Fruit fly (Drosophila melanogaster): ENCODE measurements around the gene CG42564.

Gene CG42564

DNA sequence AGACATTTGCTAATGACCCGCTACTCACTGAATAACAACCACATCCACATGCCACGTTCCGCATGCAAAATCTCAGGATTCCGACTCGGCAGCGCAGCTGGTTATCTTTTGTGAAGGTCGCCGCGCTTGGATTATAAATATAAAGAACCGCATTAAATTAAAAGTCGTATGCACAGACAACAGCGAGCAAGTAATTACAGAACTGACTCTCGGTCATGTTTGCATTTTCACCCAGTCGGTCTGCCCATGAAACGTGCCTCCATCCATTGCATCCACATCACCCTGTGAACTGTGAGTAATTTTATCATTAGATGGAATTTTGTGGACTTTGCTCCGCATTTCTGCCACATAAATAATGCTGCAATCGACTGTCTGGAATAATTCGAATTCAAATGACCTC lies 22.3 kb downstream of the CG42564 start:
- TF ChIP-seq CG11247 (GFP tag; IDR thresholded peaks at IDR 0.05) (no peak), CG2199 (GFP tag; IDR thresholded peaks at IDR 0.05) (0 out of 3 replicates have a peak, but pooled peaks have one; percentile 34), Med (GFP tag) (peak; percentile 2), CG32532 (GFP tag; IDR thresholded peaks at IDR 0.05) (no peak)

DNA sequence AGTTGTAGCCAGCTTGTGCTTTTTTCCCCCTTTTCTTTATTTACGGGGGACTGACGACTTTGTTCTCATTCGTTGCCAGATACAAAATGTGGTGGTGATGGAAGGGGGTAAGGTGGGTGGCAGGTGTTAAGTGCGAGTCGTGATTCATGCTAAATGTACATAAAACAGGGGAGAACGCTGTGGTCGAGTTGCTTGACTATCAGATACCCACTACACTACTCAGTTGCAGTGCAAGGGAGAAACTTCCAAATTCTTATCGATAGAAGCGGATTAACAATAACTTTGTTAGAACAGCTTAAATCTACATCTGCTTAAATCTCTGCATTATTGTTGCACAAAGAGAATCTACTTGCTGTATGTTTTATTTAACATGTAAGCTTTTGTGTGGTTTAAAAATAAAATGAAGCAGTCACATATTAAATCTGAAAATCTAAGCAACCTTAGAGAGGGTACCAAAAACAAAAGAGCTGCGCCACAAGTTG lies 23.4 kb downstream of the CG42564 start:
- TF ChIP-seq CG18764 (GFP tag; optimal IDR thresholded peaks at IDR 0.05) (no peak), CrebB (tag; optimal IDR thresholded peaks at IDR 0.05) (no peak), ato (GFP tag; IDR thresholded peaks at IDR 0.05; ENCODE audit: partially characterized antibody) (no peak), otp (GFP tag; IDR thresholded peaks at IDR 0.05) (no peak), pan (optimal IDR thresholded peaks at IDR 0.05) (no peak), pan (GFP tag; optimal IDR thresholded peaks at IDR 0.05 in 1 of 2, IDR thresholded peaks at IDR 0.05 in 1 of 2) (no peak), CG34224 (GFP tag; IDR thresholded peaks at IDR 0.05; ENCODE audit: partially characterized antibody) (no peak), Rfx (GFP tag; IDR thresholded peaks at IDR 0.05) (0 out of 2 replicates have a peak, but pooled peaks have one; percentile 23), CG12071 (GFP tag; optimal IDR thresholded peaks at IDR 0.05) (no peak), bowl (GFP tag; IDR thresholded peaks at IDR 0.05) (no peak), Myb (GFP tag; optimal IDR thresholded peaks at IDR 0.05) (no peak), CG32772 (GFP tag; IDR thresholded peaks at IDR 0.05) (no peak), jumu (GFP tag; optimal IDR thresholded peaks at IDR 0.05) (peak; percentile 4), Med (GFP tag) (peak; percentile 6), Fer3 (tag; optimal IDR thresholded peaks at IDR 0.05) (peak; percentile 27), Fer2 (tag; optimal IDR thresholded peaks at IDR 0.05) (no peak), CG6175 (GFP tag; IDR thresholded peaks at IDR 0.05) (no peak), CG6854 (GFP tag; optimal IDR thresholded peaks at IDR 0.05) (no peak), CG10267 (tag; optimal IDR thresholded peaks at IDR 0.05) (no peak), CG18262 (tag; optimal IDR thresholded peaks at IDR 0.05) (no peak), bab2 (GFP tag; optimal IDR thresholded peaks at IDR 0.05) (no peak), CG9797 (GFP tag; optimal IDR thresholded peaks at IDR 0.05) (no peak), zf30C (GFP tag; optimal IDR thresholded peaks at IDR 0.05) (no peak), CG17568 (GFP tag; optimal IDR thresholded peaks at IDR 0.05) (peak; percentile 8), psq (GFP tag; optimal IDR thresholded peaks at IDR 0.05) (no peak), hb (GFP tag; IDR thresholded peaks at IDR 0.05; ENCODE audit: partially characterized antibody) (peak; percentile 58; the same call in 1 of the 3 replicates), fru (optimal IDR thresholded peaks at IDR 0.05) (no peak), Usf (GFP tag; optimal IDR thresholded peaks at IDR 0.05) (no peak), sima (GFP tag; optimal IDR thresholded peaks at IDR 0.05) (no peak), Hey (tag; optimal IDR thresholded peaks at IDR 0.05) (no peak), CG3163 (GFP tag; optimal IDR thresholded peaks at IDR 0.05) (no peak), ab (GFP tag; optimal IDR thresholded peaks at IDR 0.05) (no peak), twi (tag; optimal IDR thresholded peaks at IDR 0.05) (no peak), hbn (GFP tag; IDR thresholded peaks at IDR 0.05; ENCODE audit: partially characterized antibody) (no peak), lola (GFP tag; optimal IDR thresholded peaks at IDR 0.05) (no peak), CG14860 (GFP tag; IDR thresholded peaks at IDR 0.05; ENCODE audit: partially characterized antibody) (peak; percentile 54), Neu2 (GFP tag; optimal IDR thresholded peaks at IDR 0.05; ENCODE audit: borderline replicate concordance) (no peak), ATbp (GFP tag; optimal IDR thresholded peaks at IDR 0.05) (peak; percentile 35), C15 (GFP tag; IDR thresholded peaks at IDR 0.05) (no peak), dysf (GFP tag; IDR thresholded peaks at IDR 0.05) (0 out of 3 replicates have a peak, but pooled peaks have one; percentile 52), scrt (GFP tag; optimal IDR thresholded peaks at IDR 0.05) (peak; percentile 2), CG12155 (GFP tag; optimal IDR thresholded peaks at IDR 0.05) (no peak), CG3407 (GFP tag; optimal IDR thresholded peaks at IDR 0.05) (no peak), B-H1 (GFP tag; IDR thresholded peaks at IDR 0.05) (no peak), Trl (optimal IDR thresholded peaks at IDR 0.05) (no peak), Trl (GFP tag; optimal IDR thresholded peaks at IDR 0.05) (no peak), btn (GFP tag; optimal IDR thresholded peaks at IDR 0.05) (no peak)

Measured in whole organism, embryonic.